Worm (Caenorhabditis elegans) whole organism, L3 larva: ENCODE results near the gene cest-5.1.

ENCODE experiments used
- R02D3.7 ChIP-seq: fragments of 150-350 bp; optimal IDR thresholded peaks from 2 replicates; lab custom pipeline; 2014; ENCODE audit warnings: missing biosample characterization, missing genetic modification characterization
- ZK546.5 ChIP-seq: sonication (generic microtip); optimal IDR thresholded peaks from 2 replicates; lab custom pipeline; 2017; ENCODE audit warnings: missing biosample characterization, missing genetic modification characterization
- aly-2 ChIP-seq: fragments of 150-350 bp; optimal IDR thresholded peaks from 2 replicates; lab custom pipeline; 2014; ENCODE audit warnings: missing biosample characterization, missing genetic modification characterization
- ama-1 ChIP-seq: fragments of 150-350 bp; optimal IDR thresholded peaks from 2 replicates; lab custom pipeline; 2018
- ceh-28 ChIP-seq: fragments of 150-350 bp; optimal IDR thresholded peaks from 2 replicates; lab custom pipeline; 2014; ENCODE audit warnings: missing biosample characterization, missing genetic modification reagents, missing genetic modification characterization
- ceh-82 ChIP-seq: fragments of 150-350 bp; optimal IDR thresholded peaks from 2 replicates; lab custom pipeline; 2014; ENCODE audit warnings: missing biosample characterization, missing genetic modification characterization
- ceh-9 ChIP-seq: sonication (generic microtip); optimal IDR thresholded peaks from 2 replicates; lab custom pipeline; 2018; ENCODE audit warnings: missing biosample characterization, missing genetic modification characterization
- egl-5 ChIP-seq: fragments of 150-350 bp; optimal IDR thresholded peaks from 2 replicates; lab custom pipeline; 2017; ENCODE audit warnings: missing biosample characterization, missing genetic modification reagents, missing genetic modification characterization, inconsistent platforms
- elt-2 ChIP-seq: sonication (generic microtip); optimal IDR thresholded peaks from 2 replicates; lab custom pipeline; 2016; ENCODE audit warnings: missing genetic modification reagents, mild to moderate bottlenecking, missing genetic modification characterization, missing compliant biosample characterization
- elt-3 ChIP-seq, 3 experiments: fragments of 150-350 bp in 1 of 3; sonication (generic microtip) in 2 of 3; optimal IDR thresholded peaks; 2 replicates in 2 of 3; 4 replicates in 1 of 3; lab custom pipeline; 2014 to 2017; ENCODE audit warnings: missing biosample characterization in 3 of 3, missing genetic modification characterization in 3 of 3
- eor-1 ChIP-seq, 2 experiments: fragments of 150-350 bp; optimal IDR thresholded peaks; 2 replicates each; lab custom pipeline; 2014 to 2018; ENCODE audit warnings: missing biosample characterization in 2 of 2, missing genetic modification characterization in 2 of 2
- fos-1 ChIP-seq: fragments of 150-350 bp; optimal IDR thresholded peaks from 2 replicates; lab custom pipeline; 2014; ENCODE audit warnings: missing biosample characterization, missing genetic modification characterization
- hmg-11 ChIP-seq: sonication (generic microtip); optimal IDR thresholded peaks from 2 replicates; lab custom pipeline; 2016; ENCODE audit warnings: missing genetic modification characterization, missing compliant biosample characterization
- jun-1 ChIP-seq: fragments of 150-350 bp; optimal IDR thresholded peaks from 2 replicates; lab custom pipeline; 2014; ENCODE audit warnings: missing biosample characterization, missing genetic modification reagents, missing genetic modification characterization
- lin-15B ChIP-seq: fragments of 150-350 bp; optimal IDR thresholded peaks from 2 replicates; lab custom pipeline; 2014; ENCODE audit warnings: missing biosample characterization, missing genetic modification characterization
- mdl-1 ChIP-seq: fragments of 150-350 bp; optimal IDR thresholded peaks from 2 replicates; lab custom pipeline; 2014; ENCODE audit warnings: missing biosample characterization, missing genetic modification characterization
- nfya-1 ChIP-seq: sonication (generic microtip); optimal IDR thresholded peaks from 2 replicates; lab custom pipeline; 2017; ENCODE audit warnings: missing genetic modification characterization, mild to moderate bottlenecking, missing compliant biosample characterization, antibody characterized with exemption, moderate library complexity; ENCODE audit not compliant: insufficient read depth
- nhr-12 ChIP-seq: fragments of 150-350 bp; optimal IDR thresholded peaks from 2 replicates; lab custom pipeline; 2014; ENCODE audit warnings: missing biosample characterization, missing genetic modification characterization
- nhr-23 ChIP-seq: fragments of 150-350 bp; optimal IDR thresholded peaks from 2 replicates; lab custom pipeline; 2014; ENCODE audit warnings: missing biosample characterization, missing genetic modification reagents, missing genetic modification characterization
- nhr-237 ChIP-seq: fragments of 150-350 bp; optimal IDR thresholded peaks from 2 replicates; lab custom pipeline; 2014; ENCODE audit warnings: missing biosample characterization, missing genetic modification characterization
- nhr-25 ChIP-seq: sonication (generic microtip); optimal IDR thresholded peaks from 2 replicates; lab custom pipeline; 2017; ENCODE audit warnings: missing biosample characterization, missing genetic modification characterization
- nhr-77 ChIP-seq: fragments of 150-350 bp; optimal IDR thresholded peaks from 2 replicates; lab custom pipeline; 2014; ENCODE audit warnings: missing biosample characterization, missing genetic modification characterization
- pha-4 ChIP-seq: fragments of 150-350 bp; optimal IDR thresholded peaks from 2 replicates; lab custom pipeline; 2014; ENCODE audit warnings: missing biosample characterization, missing genetic modification reagents, missing genetic modification characterization
- skn-1 ChIP-seq: fragments of 150-350 bp; optimal IDR thresholded peaks from 2 replicates; lab custom pipeline; 2014; ENCODE audit warnings: missing biosample characterization, missing genetic modification characterization
- snpc-4 ChIP-seq: fragments of 150-350 bp; optimal IDR thresholded peaks from 2 replicates; lab custom pipeline; 2014; ENCODE audit warnings: missing biosample characterization, missing genetic modification characterization
- tbx-2 ChIP-seq: sonication (generic microtip); optimal IDR thresholded peaks from 2 replicates; lab custom pipeline; 2016; ENCODE audit warnings: mild to moderate bottlenecking, missing genetic modification characterization, missing compliant biosample characterization
- unc-39 ChIP-seq: sonication (generic microtip); optimal IDR thresholded peaks from 4 replicates; lab custom pipeline; 2017; ENCODE audit warnings: missing biosample characterization, missing genetic modification characterization
- unc-62 ChIP-seq: fragments of 150-350 bp; sonication (generic microtip); optimal IDR thresholded peaks from 4 replicates; lab custom pipeline; 2014; ENCODE audit warnings: missing biosample characterization, missing genetic modification reagents, missing genetic modification characterization
- zag-1 ChIP-seq: fragments of 150-350 bp; optimal IDR thresholded peaks from 2 replicates; lab custom pipeline; 2014; ENCODE audit warnings: missing biosample characterization, missing genetic modification characterization
- ztf-4 ChIP-seq: fragments of 150-350 bp; optimal IDR thresholded peaks from 2 replicates; lab custom pipeline; 2014; ENCODE audit warnings: missing biosample characterization, missing genetic modification characterization

The cest-5.1 gene

ce11 chrIV:6618607-6619006 is 12.9 kb downstream of the cest-5.1 start:
- TF ChIP-seq nfya-1 (peak; percentile 8), ceh-28 (tag; lab: Kevin White, UChicago) (no peak), ceh-9 (tag; lab: Kevin White, UChicago) (no peak), ama-1 (lab: Kevin White, UChicago) (no peak), aly-2 (tag; lab: Kevin White, UChicago) (no peak), elt-2 (peak; percentile 29), pha-4 (tag; lab: Kevin White, UChicago) (peak; percentile 19)
- TF ChIP-seq, all 47 proteins: peak for 3

ce11 chrIV:6613296-6613695 is 18.3 kb downstream of the cest-5.1 start, which contains the start of gene drh-1:
drh-1 (minus strand) TSS chrIV:6613353.
- TF ChIP-seq nfya-1: peak; percentile 44
- no peak for TF ChIP-seq nhr-23 (tag; lab: Kevin White, UChicago)
- peak; percentile 23 for TF ChIP-seq hmg-11 (tag; lab: Kevin White, UChicago)
- no peak for TF ChIP-seq skn-1 (tag; lab: Kevin White, UChicago)
- TF ChIP-seq elt-2: peak; percentile 22
- peak; percentile 12 for TF ChIP-seq ama-1 (lab: Kevin White, UChicago)
- peak; percentile 63 for TF ChIP-seq pha-4 (tag; lab: Kevin White, UChicago)
- TF ChIP-seq ZK546.5 (tag; lab: Kevin White, UChicago): no peak

ce11 chrIV:6607059-6607458 is 24.5 kb downstream of the cest-5.1 start:
- TF ChIP-seq elt-2: peak; percentile 56
- no peak for TF ChIP-seq ceh-9 (tag; lab: Kevin White, UChicago)

ce11 chrIV:6606587-6606986 is 25.0 kb downstream of the cest-5.1 start:
- TF ChIP-seq pha-4 (tag; lab: Kevin White, UChicago) (peak; percentile 38), unc-62 (GFP tag; lab: Kevin White, UChicago) (no peak), nhr-25 (peak; percentile 3), elt-3 (tag; optimal IDR thresholded peaks at IDR 0.05; lab: Kevin White, UChicago) (no peak), elt-2 (no peak), ceh-82 (tag; lab: Kevin White, UChicago) (no peak), nhr-12 (tag; lab: Kevin White, UChicago) (no peak), ama-1 (lab: Kevin White, UChicago) (peak; percentile 14), egl-5 (tag; lab: Kevin White, UChicago) (no peak), nhr-77 (tag; lab: Kevin White, UChicago) (no peak), hmg-11 (tag; lab: Kevin White, UChicago) (no peak)

ce11 chrIV:6605863-6606262 is 25.7 kb downstream of the cest-5.1 start, which contains the start of gene nstp-2:
nstp-2 (minus strand) TSS chrIV:6606188.
- no peak for TF ChIP-seq ceh-28 (tag; lab: Kevin White, UChicago)
- TF ChIP-seq ztf-4 (tag; lab: Kevin White, UChicago): no peak
- TF ChIP-seq mdl-1 (tag; lab: Kevin White, UChicago): no peak
- TF ChIP-seq R02D3.7 (tag; lab: Kevin White, UChicago): no peak
- no peak for TF ChIP-seq ceh-82 (tag; lab: Kevin White, UChicago)
- TF ChIP-seq nhr-237 (tag; lab: Kevin White, UChicago): no peak

- TF ChIP-seq skn-1 (tag; lab: Kevin White, UChicago) (no peak), zag-1 (tag; lab: Kevin White, UChicago) (no peak), aly-2 (tag; lab: Kevin White, UChicago) (no peak), ceh-9 (tag; lab: Kevin White, UChicago) (no peak)
Observed at ce11 chrIV:6603549-6603948, 28.0 kb downstream of the cest-5.1 start.

ce11 chrIV:6602376-6602775 is 29.2 kb downstream of the cest-5.1 start, which contains the start of gene F15B10.3:
F15B10.3 (plus strand) TSS chrIV:6602676.
- no peak for TF ChIP-seq eor-1 (tag; optimal IDR thresholded peaks at IDR 0.05; lab: Kevin White, UChicago)
- no peak for TF ChIP-seq snpc-4 (tag; lab: Kevin White, UChicago)
- TF ChIP-seq skn-1 (tag; lab: Kevin White, UChicago): no peak
- no peak for TF ChIP-seq ZK546.5 (tag; lab: Kevin White, UChicago)
- no peak for TF ChIP-seq ceh-28 (tag; lab: Kevin White, UChicago)
- no peak for TF ChIP-seq tbx-2
- no peak for TF ChIP-seq ceh-9 (tag; lab: Kevin White, UChicago)
- TF ChIP-seq unc-39 (tag; lab: Kevin White, UChicago): no peak
- no peak for TF ChIP-seq nhr-23 (tag; lab: Kevin White, UChicago)
- no peak for TF ChIP-seq egl-5 (tag; lab: Kevin White, UChicago)
- TF ChIP-seq fos-1 (tag; lab: Kevin White, UChicago): no peak
- no peak for TF ChIP-seq unc-62 (GFP tag; lab: Kevin White, UChicago)
- TF ChIP-seq pha-4 (tag; lab: Kevin White, UChicago): no peak
- TF ChIP-seq lin-15B (tag; lab: Kevin White, UChicago): no peak
- no peak for TF ChIP-seq nfya-1
- no peak for TF ChIP-seq R02D3.7 (tag; lab: Kevin White, UChicago)
- TF ChIP-seq jun-1: no peak
